ENCODE assay signal across 2 worm cellular contexts in genomic region chrV:20134797-20135196, ce11.
TF ChIP-seq lines count a peak whose summit lies in the region.

No protein-coding gene starts in this region.

TF ChIP-seq in whole organism, L4 larva, 104 proteins besides CTCF, POLR2A, EP300 and RAD21:
- TF ChIP-seq aly-2 (tag; optimal IDR thresholded peaks at IDR 0.05; lab: Kevin White, UChicago), result no peak
- no peak for TF ChIP-seq duxl-1 (tag; optimal IDR thresholded peaks at IDR 0.05; lab: Kevin White, UChicago; ENCODE audit: poor library complexity)
- 0 out of 2 replicates have a peak, but pooled peaks have one; percentile 37 for TF ChIP-seq ceh-44 (GFP tag; IDR thresholded peaks at IDR 0.05; lab: Robert Waterston, UW)
- TF ChIP-seq D1046.2 (GFP tag; IDR thresholded peaks at IDR 0.05; lab: Robert Waterston, UW), result no peak
- peak; percentile 71 for TF ChIP-seq set-16 (GFP tag; IDR thresholded peaks at IDR 0.05; lab: Robert Waterston, UW)
- 0 out of 2 replicates have a peak, but pooled peaks have one; percentile 26 for TF ChIP-seq tra-1 (GFP tag; IDR thresholded peaks at IDR 0.05; lab: Robert Waterston, UW)
- no peak for TF ChIP-seq Y48G9A.11 (GFP tag; IDR thresholded peaks at IDR 0.05; lab: Robert Waterston, UW)

TF ChIP-seq in whole organism, young adult, 124 proteins besides CTCF, POLR2A, EP300 and RAD21:
- TF ChIP-seq cebp-1 (GFP tag; IDR thresholded peaks at IDR 0.05; lab: Robert Waterston, UW) (no peak), cebp-1 (tag; optimal IDR thresholded peaks at IDR 0.05; lab: Kevin White, UChicago) (no peak), zfh-2 (GFP tag; conservative IDR thresholded peaks at IDR 0.05; lab: Robert Waterston, UW) (peak; percentile 60; the same call in 1 of the 2 replicates), egrh-3 (GFP tag; IDR thresholded peaks at IDR 0.05; lab: Robert Waterston, UW) (peak; percentile 35; the same call in 1 of the 2 replicates)
